Worm (Caenorhabditis elegans): ENCODE data around the gene xrn-2.

DNA sequence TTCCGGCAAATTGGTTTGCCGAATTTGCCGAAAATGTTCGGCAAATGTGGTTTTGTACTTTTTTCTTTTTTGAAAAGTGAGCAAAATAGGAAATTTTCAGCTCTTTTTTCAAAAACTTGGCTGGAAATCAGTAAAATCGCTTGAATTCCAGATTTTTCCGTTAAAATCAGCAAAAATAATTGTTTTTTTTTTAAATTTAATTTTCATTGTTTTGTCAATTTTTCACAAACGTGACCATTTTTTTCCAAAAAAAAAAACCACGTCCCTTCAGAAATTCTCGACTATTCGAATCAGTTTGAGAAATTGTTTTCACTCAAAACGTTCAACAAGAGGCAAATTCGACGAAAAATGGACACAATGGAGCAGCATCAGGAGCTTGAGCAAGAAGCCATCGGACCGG, 18.0 kb upstream of the xrn-2 start, which contains the start of gene K09E4.1:
- no peak for TF ChIP-seq ceh-36 (tag; optimal IDR thresholded peaks at IDR 0.05)
- no peak for TF ChIP-seq ama-1 (optimal IDR thresholded peaks at IDR 0.05)
- TF ChIP-seq aly-1 (tag; optimal IDR thresholded peaks at IDR 0.05): no peak
